Worm (Caenorhabditis elegans) whole organism, L4 larva: ENCODE data around the gene dpff-1.

ENCODE experiments used
- D1046.2 ChIP-seq: fragments of 200-800 bp; sonication (Bioruptor generic); IDR thresholded peaks from 2 replicates; pipeline ENCODE4 v1.3.6; 2022; ENCODE audit warnings: missing genetic modification characterization, missing compliant biosample characterization
- F10B5.3 ChIP-seq: sonication (generic microtip); optimal IDR thresholded peaks from 2 replicates; lab custom pipeline; 2016; ENCODE audit warnings: mild to moderate bottlenecking, missing genetic modification characterization, missing compliant biosample characterization
- R02D3.7 ChIP-seq: fragments of 150-350 bp; sonication (generic microtip); optimal IDR thresholded peaks from 3 replicates; lab custom pipeline; 2014; ENCODE audit warnings: missing biosample characterization, missing genetic modification characterization
- T20F7.1 ChIP-seq: fragments of 200-800 bp; sonication (Bioruptor generic); optimal IDR thresholded peaks from 2 replicates; lab custom pipeline; 2018; ENCODE audit warnings: mild to moderate bottlenecking, missing genetic modification characterization, missing compliant biosample characterization
- T26A8.4 ChIP-seq: fragments of 200-800 bp; sonication (Bioruptor generic); IDR thresholded peaks from 2 replicates; pipeline ENCODE4 v1.3.6; 2022; ENCODE audit warnings: missing genetic modification characterization, missing compliant biosample characterization
- Y105C5A.15 ChIP-seq: fragments of 200-800 bp; sonication (Bioruptor generic); IDR thresholded peaks from 2 replicates; pipeline ENCODE4 v1.3.6; 2022; ENCODE audit warnings: missing genetic modification characterization, missing compliant biosample characterization
- aha-1 ChIP-seq: fragments of 150-350 bp; peaks from one replicate; lab custom pipeline; 2014; ENCODE audit warnings: missing biosample characterization, missing genetic modification characterization
- arid-1 ChIP-seq: fragments of 200-800 bp; sonication (Bioruptor generic); conservative IDR thresholded peaks from 2 replicates; pipeline ENCODE4 v1.3.6; 2022; ENCODE audit warnings: missing genetic modification reagents, missing genetic modification characterization, missing compliant biosample characterization
- ceh-32 ChIP-seq: sonication (generic microtip); optimal IDR thresholded peaks from 2 replicates; lab custom pipeline; 2016; ENCODE audit warnings: mild to moderate bottlenecking, missing genetic modification characterization, missing compliant biosample characterization; ENCODE audit not compliant: poor library complexity
- cey-2 ChIP-seq: sonication (generic microtip); optimal IDR thresholded peaks from 3 replicates; lab custom pipeline; 2017; ENCODE audit warnings: missing genetic modification characterization, mild to moderate bottlenecking, missing compliant biosample characterization, antibody characterized with exemption, borderline replicate concordance; ENCODE audit not compliant: insufficient read depth
- daf-16 ChIP-seq, 3 experiments: sonication (generic microtip); optimal IDR thresholded peaks; 2 replicates each; lab custom pipeline; 2016 to 2017; ENCODE audit warnings: missing genetic modification characterization in 3 of 3, missing genetic modification reagents in 3 of 3, mild to moderate bottlenecking in 2 of 3, missing compliant biosample characterization in 2 of 3, missing biosample characterization in 1 of 3, moderate library complexity in 1 of 3
- dmd-6 ChIP-seq: fragments of 200-800 bp; sonication (Bioruptor generic); IDR thresholded peaks from 2 replicates; pipeline ENCODE4 v1.3.6; 2022; ENCODE audit warnings: missing genetic modification reagents, missing genetic modification characterization, missing compliant biosample characterization
- dpl-1 ChIP-seq: fragments of 150-350 bp; optimal IDR thresholded peaks from 2 replicates; lab custom pipeline; 2014; ENCODE audit warnings: missing biosample characterization, missing genetic modification reagents, missing genetic modification characterization
- dve-1 ChIP-seq: sonication (generic microtip); optimal IDR thresholded peaks from 2 replicates; lab custom pipeline; 2017; ENCODE audit warnings: antibody characterized with exemption, mild to moderate bottlenecking, missing genetic modification characterization, missing compliant biosample characterization; ENCODE audit not compliant: insufficient read depth
- egl-43 ChIP-seq: fragments of 200-800 bp; sonication (Bioruptor generic); IDR thresholded peaks from 2 replicates; pipeline ENCODE4 v1.3.6; 2022; ENCODE audit warnings: missing genetic modification reagents, missing genetic modification characterization, missing compliant biosample characterization
- fkh-10 ChIP-seq: fragments of 150-350 bp; optimal IDR thresholded peaks from 2 replicates; lab custom pipeline; 2014; ENCODE audit warnings: missing biosample characterization, missing genetic modification reagents, missing genetic modification characterization
- hif-1 ChIP-seq, 2 experiments: sonication (generic microtip); optimal IDR thresholded peaks; 2 replicates each; lab custom pipeline; 2016 to 2017; ENCODE audit warnings: missing compliant biosample characterization in 2 of 2, missing genetic modification characterization in 2 of 2, missing genetic modification reagents in 2 of 2, missing genotype in 2 of 2, mild to moderate bottlenecking in 1 of 2
- hlh-11 ChIP-seq: fragments of 200-800 bp; sonication (Bioruptor generic); optimal IDR thresholded peaks from 2 replicates; lab custom pipeline; 2018; ENCODE audit warnings: mild to moderate bottlenecking, missing genetic modification characterization, missing compliant biosample characterization
- hlh-30 ChIP-seq: sonication (generic microtip); optimal IDR thresholded peaks from 2 replicates; lab custom pipeline; 2017; ENCODE audit warnings: antibody characterized with exemption, mild to moderate bottlenecking, missing genetic modification characterization, missing compliant biosample characterization; ENCODE audit not compliant: insufficient read depth
- hmg-1.1 ChIP-seq: fragments of 200-800 bp; sonication (Bioruptor generic); IDR thresholded peaks from 2 replicates; pipeline ENCODE4 v1.3.6; 2022; ENCODE audit warnings: missing genetic modification reagents, missing genetic modification characterization, missing compliant biosample characterization
- lir-3 ChIP-seq: sonication (generic microtip); optimal IDR thresholded peaks from 2 replicates; lab custom pipeline; 2016; ENCODE audit warnings: mild to moderate bottlenecking, missing genetic modification characterization, missing compliant biosample characterization
- lsy-2 ChIP-seq, 2 experiments: fragments of 150-350 bp in 1 of 2; sonication (generic microtip) in 1 of 2; optimal IDR thresholded peaks; 2 replicates each; lab custom pipeline; 2014 to 2017; ENCODE audit warnings: missing biosample characterization in 2 of 2, missing genetic modification characterization in 2 of 2
- madf-5 ChIP-seq, 2 experiments: fragments of 200-800 bp; sonication (Bioruptor generic); IDR thresholded peaks; 2 replicates each; pipeline ENCODE4 v1.3.6; 2022; ENCODE audit warnings: missing compliant biosample characterization in 2 of 2, missing genetic modification characterization in 2 of 2
- mdl-1 ChIP-seq, 2 experiments: fragments of 150-350 bp in 1 of 2; sonication (generic microtip) in 1 of 2; optimal IDR thresholded peaks; 2 replicates each; lab custom pipeline; 2014 to 2017; ENCODE audit warnings: missing biosample characterization in 2 of 2, missing genetic modification characterization in 2 of 2
- mep-1 ChIP-seq: fragments of 150-350 bp; sonication (generic microtip); optimal IDR thresholded peaks from 3 replicates; lab custom pipeline; 2014; ENCODE audit warnings: missing biosample characterization, missing genetic modification characterization
- mes-2 ChIP-seq: sonication (generic microtip); optimal IDR thresholded peaks from 2 replicates; lab custom pipeline; 2016; ENCODE audit warnings: missing genotype, mild to moderate bottlenecking, missing genetic modification characterization, missing compliant biosample characterization; ENCODE audit not compliant: poor library complexity, severe bottlenecking
- nhr-111 ChIP-seq: fragments of 200-800 bp; sonication (Bioruptor generic); optimal IDR thresholded peaks from 2 replicates; lab custom pipeline; 2018; ENCODE audit warnings: mild to moderate bottlenecking, missing genetic modification characterization, missing compliant biosample characterization
- nhr-237 ChIP-seq: sonication (generic microtip); optimal IDR thresholded peaks from 2 replicates; lab custom pipeline; 2017; ENCODE audit warnings: missing biosample characterization, missing genetic modification characterization
- nhr-41 ChIP-seq: fragments of 200-800 bp; sonication (Bioruptor generic); IDR thresholded peaks from 2 replicates; pipeline ENCODE4 v1.3.6; 2022; ENCODE audit warnings: missing genetic modification reagents, missing genetic modification characterization, missing compliant biosample characterization
- nhr-48 ChIP-seq: sonication (generic microtip); optimal IDR thresholded peaks from 2 replicates; lab custom pipeline; 2016; ENCODE audit warnings: mild to moderate bottlenecking, missing genetic modification characterization, missing compliant biosample characterization
- nhr-6 ChIP-seq: fragments of 150-350 bp; optimal IDR thresholded peaks from 2 replicates; lab custom pipeline; 2014; ENCODE audit warnings: missing biosample characterization, missing genetic modification characterization
- nhr-77 ChIP-seq: fragments of 150-350 bp; optimal IDR thresholded peaks from 2 replicates; lab custom pipeline; 2014; ENCODE audit warnings: missing biosample characterization, missing genetic modification characterization
- pha-4 ChIP-seq, 2 experiments: fragments of 150-350 bp in 1 of 2; fragments of 200-800 bp in 1 of 2; sonication (Bioruptor generic) in 1 of 2; IDR thresholded peaks in 1 of 2; optimal IDR thresholded peaks in 1 of 2; 2 replicates each; pipeline versions ENCODE4 v1.3.6 to Lab custom; 2014 to 2022; ENCODE audit warnings: missing genetic modification characterization in 2 of 2, missing genetic modification reagents in 2 of 2, missing biosample characterization in 1 of 2, missing compliant biosample characterization in 1 of 2
- sdz-12 ChIP-seq: fragments of 200-800 bp; sonication (Bioruptor generic); optimal IDR thresholded peaks from 2 replicates; lab custom pipeline; 2018; ENCODE audit warnings: mild to moderate bottlenecking, missing genetic modification characterization, missing compliant biosample characterization
- set-16 ChIP-seq: fragments of 200-800 bp; sonication (Bioruptor generic); IDR thresholded peaks from 2 replicates; pipeline ENCODE4 v1.3.6; 2022; ENCODE audit warnings: missing genetic modification reagents, missing genetic modification characterization, missing compliant biosample characterization
- skn-1 ChIP-seq: fragments of 150-350 bp; optimal IDR thresholded peaks from 2 replicates; lab custom pipeline; 2014; ENCODE audit warnings: missing biosample characterization, missing genetic modification characterization
- spr-3 ChIP-seq: fragments of 200-800 bp; sonication (Bioruptor generic); optimal IDR thresholded peaks from 2 replicates; lab custom pipeline; 2018; ENCODE audit warnings: mild to moderate bottlenecking, missing genetic modification characterization, missing compliant biosample characterization
- tag-97 ChIP-seq: fragments of 200-800 bp; sonication (Bioruptor generic); IDR thresholded peaks from 2 replicates; pipeline ENCODE4 v1.3.6; 2022; ENCODE audit warnings: missing genetic modification characterization, missing compliant biosample characterization
- unc-62 ChIP-seq, 3 experiments: fragments of 150-350 bp in 1 of 3; sonication (generic microtip); optimal IDR thresholded peaks in 2 of 3; peaks in 1 of 3; 1 replicate in 1 of 3; 2 replicates in 2 of 3; lab custom pipeline; 2014 to 2017; ENCODE audit warnings: missing biosample characterization in 3 of 3, missing genetic modification characterization in 3 of 3, missing genetic modification reagents in 3 of 3, missing genotype in 1 of 3
- zfp-2 ChIP-seq: sonication (generic microtip); optimal IDR thresholded peaks from 2 replicates; lab custom pipeline; 2016; ENCODE audit warnings: mild to moderate bottlenecking, missing genetic modification characterization, missing compliant biosample characterization

dpff-1 gene

DNA sequence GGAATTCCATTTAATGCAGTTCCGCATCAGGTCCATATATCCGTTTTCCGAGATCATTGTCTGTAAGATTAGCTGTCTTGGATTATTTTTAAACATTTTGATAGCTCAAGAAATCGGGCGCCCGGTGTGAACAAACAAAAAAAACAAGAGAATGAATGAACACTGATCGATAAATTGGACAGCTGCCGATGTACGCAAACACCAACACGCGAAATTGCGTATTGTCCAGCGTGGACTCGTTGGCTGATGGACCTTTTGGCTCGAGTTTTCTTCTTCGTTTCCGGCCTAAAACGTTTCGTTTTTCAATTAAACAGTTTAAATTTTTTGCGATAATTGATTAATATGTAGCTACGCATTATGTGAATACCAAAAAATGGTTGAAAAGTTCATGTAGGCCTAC lies at the start of gene dpff-1:
Gene dpff-1, minus strand, starts transcription at position 288 of the 400 bp plus-strand sequence.
- TF ChIP-seq dmd-6 (GFP tag; lab: Robert Waterston, UW) = 0 out of 2 replicates have a peak, but pooled peaks have one; percentile 7
- no peak for TF ChIP-seq lir-3 (tag; lab: Kevin White, UChicago)
- TF ChIP-seq hlh-30 (tag; lab: Kevin White, UChicago) = peak; percentile 16
- TF ChIP-seq nhr-48 = no peak
- no peak for TF ChIP-seq arid-1 (GFP tag; lab: Robert Waterston, UW)
- peak; percentile 39; the same call in 1 of the 2 replicates for TF ChIP-seq hmg-1.1
- no peak for TF ChIP-seq tag-97 (GFP tag; lab: Robert Waterston, UW)
- TF ChIP-seq zfp-2 (tag; lab: Kevin White, UChicago) = no peak
- TF ChIP-seq lsy-2 (tag; optimal IDR thresholded peaks at IDR 0.05; lab: Kevin White, UChicago) = peak in 1 of 2 experiments; percentile 43
- no peak for TF ChIP-seq aha-1
- TF ChIP-seq mep-1 (tag; lab: Kevin White, UChicago) = peak; percentile 12
- no peak for TF ChIP-seq nhr-237 (tag; lab: Kevin White, UChicago)
- peak; percentile 12 for TF ChIP-seq hlh-11 (tag; lab: Kevin White, UChicago)
- TF ChIP-seq dve-1 = peak; percentile 30
- TF ChIP-seq mes-2 (tag; lab: Kevin White, UChicago) = peak; percentile 64

ce11 chrIII:5953913-5954290 lies 47.8 kb upstream of the dpff-1 start:
- TF ChIP-seq set-16 (GFP tag; lab: Robert Waterston, UW) (peak; percentile 95), unc-62 (GFP tag; optimal IDR thresholded peaks at IDR 0.05 in 1 of 2; lab: Kevin White, UChicago) (peak in 1 of 2 experiments; percentile 68), unc-62 (tag; optimal IDR thresholded peaks at IDR 0.05; lab: Kevin White, UChicago) (no peak), cey-2 (tag; lab: Kevin White, UChicago) (no peak), D1046.2 (GFP tag; lab: Robert Waterston, UW) (no peak), skn-1 (tag; lab: Kevin White, UChicago) (no peak), pha-4 (GFP tag; IDR thresholded peaks at IDR 0.05; lab: Robert Waterston, UW) (no peak), pha-4 (tag; optimal IDR thresholded peaks at IDR 0.05; lab: Kevin White, UChicago) (no peak), sdz-12 (no peak), fkh-10 (GFP tag; lab: Kevin White, UChicago) (no peak), dpl-1 (GFP tag; lab: Kevin White, UChicago) (no peak), egl-43 (GFP tag; lab: Robert Waterston, UW) (0 out of 2 replicates have a peak, but pooled peaks have one; percentile 26), daf-16 (GFP tag; optimal IDR thresholded peaks at IDR 0.05; lab: Kevin White, UChicago) (no peak), daf-16 (tag; optimal IDR thresholded peaks at IDR 0.05; lab: Kevin White, UChicago) (no peak)

- TF ChIP-seq nhr-41 (GFP tag; lab: Robert Waterston, UW) (no peak), D1046.2 (GFP tag; lab: Robert Waterston, UW) (no peak), T26A8.4 (peak; percentile 72; the same call in 1 of the 2 replicates), pha-4 (GFP tag; IDR thresholded peaks at IDR 0.05; lab: Robert Waterston, UW) (peak; percentile 48), pha-4 (tag; optimal IDR thresholded peaks at IDR 0.05; lab: Kevin White, UChicago) (no peak), egl-43 (GFP tag; lab: Robert Waterston, UW) (peak; percentile 59; the same call in 1 of the 2 replicates), ceh-32 (tag; lab: Kevin White, UChicago) (no peak), arid-1 (GFP tag; lab: Robert Waterston, UW) (peak; percentile 47; the same call in 1 of the 2 replicates), F10B5.3 (tag; lab: Kevin White, UChicago) (peak; percentile 12), mes-2 (tag; lab: Kevin White, UChicago) (peak; percentile 36), nhr-111 (GFP tag; lab: Kevin White, UChicago) (no peak), hif-1 (tag; optimal IDR thresholded peaks at IDR 0.05; lab: Kevin White, UChicago) (peak in 1 of 2 experiments; percentile 13), Y105C5A.15 (GFP tag; lab: Robert Waterston, UW) (0 out of 2 replicates have a peak, but pooled peaks have one; percentile 5), madf-5 (GFP tag; IDR thresholded peaks at IDR 0.05; lab: Robert Waterston, UW) (no peak), hlh-11 (tag; lab: Kevin White, UChicago) (peak; percentile 14), R02D3.7 (no peak), spr-3 (GFP tag; lab: Kevin White, UChicago) (no peak), lsy-2 (tag; optimal IDR thresholded peaks at IDR 0.05; lab: Kevin White, UChicago) (peak; percentile 9 to 45), nhr-77 (tag; lab: Kevin White, UChicago) (peak; percentile 17), nhr-6 (tag; lab: Kevin White, UChicago) (no peak), dmd-6 (GFP tag; lab: Robert Waterston, UW) (no peak), T20F7.1 (GFP tag; lab: Kevin White, UChicago) (peak; percentile 12), nhr-48 (peak; percentile 14), daf-16 (GFP tag; optimal IDR thresholded peaks at IDR 0.05; lab: Kevin White, UChicago) (no peak), daf-16 (tag; optimal IDR thresholded peaks at IDR 0.05; lab: Kevin White, UChicago) (peak; percentile 28), mdl-1 (tag; optimal IDR thresholded peaks at IDR 0.05; lab: Kevin White, UChicago) (no peak), mep-1 (tag; lab: Kevin White, UChicago) (peak; percentile 43)
These were observed 47.1 kb upstream of the dpff-1 start for ce11 chrIII:5953041-5953912.
